Worm (Caenorhabditis elegans): ENCODE data around the gene ZK792.5.

- TF ChIP-seq hlh-30 (tag; optimal IDR thresholded peaks at IDR 0.05; ENCODE audit: insufficient read depth), result no peak
- no peak for TF ChIP-seq unc-42 (tag; optimal IDR thresholded peaks at IDR 0.05)
- TF ChIP-seq pqm-1 (tag; optimal IDR thresholded peaks at IDR 0.05), result no peak
- no peak for TF ChIP-seq unc-86 (tag; optimal IDR thresholded peaks at IDR 0.05)
- no peak for TF ChIP-seq ceh-31 (tag; optimal IDR thresholded peaks at IDR 0.05)
Measured at ce11 chrIV:11681905-11682304, 6.0 kb downstream of the ZK792.5 start, which contains the start of gene ZK792.4.
